Worm (Caenorhabditis elegans) whole organism, L1 larva: ENCODE results near the gene K12H4.2.

ENCODE experiments used
- alr-1 ChIP-seq: fragments of 200-800 bp; sonication (Bioruptor generic); optimal IDR thresholded peaks from 2 replicates; lab custom pipeline; 2018; ENCODE audit warnings: borderline replicate concordance, mild to moderate bottlenecking, missing genetic modification characterization, missing compliant biosample characterization
- ces-1 ChIP-seq: fragments of 150-350 bp; optimal IDR thresholded peaks from 2 replicates; lab custom pipeline; 2014; ENCODE audit warnings: missing biosample characterization, missing genetic modification reagents, missing genetic modification characterization
- fkh-4 ChIP-seq: sonication (generic microtip); optimal IDR thresholded peaks from 2 replicates; lab custom pipeline; 2016; ENCODE audit warnings: missing compliant biosample characterization, missing genetic modification characterization, borderline replicate concordance
- lin-13 ChIP-seq: fragments of 150-350 bp; optimal IDR thresholded peaks from 2 replicates; lab custom pipeline; 2014; ENCODE audit warnings: missing biosample characterization, missing genetic modification reagents, missing genetic modification characterization
- lin-14 ChIP-seq: fragments of 200-800 bp; sonication (Bioruptor generic); optimal IDR thresholded peaks from 2 replicates; lab custom pipeline; 2018; ENCODE audit warnings: mild to moderate bottlenecking, missing genetic modification characterization, moderate library complexity, missing compliant biosample characterization
- lin-15B ChIP-seq: fragments of 150-350 bp; sonication (generic microtip); optimal IDR thresholded peaks from 3 replicates; lab custom pipeline; 2014; ENCODE audit warnings: missing biosample characterization, missing genetic modification characterization
- nhr-12 ChIP-seq: sonication (generic microtip); optimal IDR thresholded peaks from 2 replicates; lab custom pipeline; 2017; ENCODE audit warnings: missing biosample characterization, missing genetic modification characterization
- nhr-85 ChIP-seq: sonication (generic microtip); peaks from one replicate; lab custom pipeline; 2016; ENCODE audit warnings: missing genetic modification characterization, inconsistent platforms, missing compliant biosample characterization
- skn-1 ChIP-seq: fragments of 150-350 bp; optimal IDR thresholded peaks from 2 replicates; lab custom pipeline; 2014; ENCODE audit warnings: missing biosample characterization, missing genetic modification characterization
- tbx-2 ChIP-seq: sonication (generic microtip); optimal IDR thresholded peaks from 2 replicates; lab custom pipeline; 2016; ENCODE audit warnings: missing genetic modification characterization, missing compliant biosample characterization
- unc-62 ChIP-seq: fragments of 150-350 bp; optimal IDR thresholded peaks from 2 replicates; lab custom pipeline; 2014; ENCODE audit warnings: missing biosample characterization, missing genetic modification reagents, missing genetic modification characterization
- zip-4 ChIP-seq: fragments of 200-800 bp; sonication (Bioruptor generic); optimal IDR thresholded peaks from 2 replicates; lab custom pipeline; 2018; ENCODE audit warnings: mild to moderate bottlenecking, missing genetic modification characterization, moderate library complexity, missing compliant biosample characterization

- TF ChIP-seq skn-1 (tag; lab: Kevin White, UChicago): peak; percentile 7
- TF ChIP-seq lin-13 (GFP tag; lab: Kevin White, UChicago): no peak
- TF ChIP-seq unc-62 (GFP tag; lab: Kevin White, UChicago): no peak
- no peak for TF ChIP-seq zip-4 (GFP tag; lab: Kevin White, UChicago)
- no peak for TF ChIP-seq ces-1 (GFP tag; lab: Kevin White, UChicago)
- TF ChIP-seq tbx-2 (tag; lab: Kevin White, UChicago): no peak
- no peak for TF ChIP-seq alr-1 (tag; lab: Kevin White, UChicago)
- TF ChIP-seq nhr-12: no peak
- no peak for TF ChIP-seq lin-15B
- TF ChIP-seq fkh-4 (tag; lab: Kevin White, UChicago): no peak
- no peak for TF ChIP-seq lin-14 (GFP tag; lab: Kevin White, UChicago)
- TF ChIP-seq nhr-85: no peak
Observed at ce11 chrIII:8010260-8010822, 37.2 kb upstream of the K12H4.2 start, which contains the start of gene cit-1.2.
